Worm (Caenorhabditis elegans) whole organism, late embryonic: ENCODE measurements around the gene nhr-175.

Experiments
- F13H6.1 ChIP-seq: sonication (generic microtip); optimal IDR thresholded peaks from 2 replicates; lab custom pipeline; 2016; ENCODE audit warnings: missing genetic modification characterization, missing compliant biosample characterization
- K02D7.2 ChIP-seq: sonication (generic microtip); optimal IDR thresholded peaks from 2 replicates; lab custom pipeline; 2017; ENCODE audit warnings: mild to moderate bottlenecking, missing genetic modification characterization, missing compliant biosample characterization
- Y22D7AL.16 ChIP-seq: sonication (generic microtip); optimal IDR thresholded peaks from 2 replicates; lab custom pipeline; 2016; ENCODE audit warnings: missing genetic modification characterization, missing compliant biosample characterization
- ahr-1 ChIP-seq: sonication (generic microtip); optimal IDR thresholded peaks from 2 replicates; lab custom pipeline; 2016; ENCODE audit warnings: missing genetic modification characterization, missing compliant biosample characterization
- ama-1 ChIP-seq: fragments of 150-350 bp; optimal IDR thresholded peaks from 2 replicates; lab custom pipeline; 2014
- ceh-14 ChIP-seq: sonication (generic microtip); optimal IDR thresholded peaks from 2 replicates; lab custom pipeline; 2016; ENCODE audit warnings: missing genotype, missing genetic modification characterization, missing compliant biosample characterization
- ceh-19 ChIP-seq: fragments of 200-800 bp; sonication (Bioruptor generic); optimal IDR thresholded peaks from 2 replicates; lab custom pipeline; 2018; ENCODE audit warnings: mild to moderate bottlenecking, missing genetic modification characterization, missing compliant biosample characterization
- ceh-31 ChIP-seq: sonication (generic microtip); optimal IDR thresholded peaks from 2 replicates; lab custom pipeline; 2016; ENCODE audit warnings: missing genetic modification characterization, missing compliant biosample characterization
- ceh-45 ChIP-seq: fragments of 200-800 bp; sonication (Bioruptor generic); IDR thresholded peaks from 2 replicates; pipeline ENCODE4 v1.3.6; 2022; ENCODE audit warnings: missing genetic modification reagents, missing genetic modification characterization, missing compliant biosample characterization
- ceh-6 ChIP-seq: fragments of 200-800 bp; sonication (Bioruptor generic); optimal IDR thresholded peaks from 2 replicates; lab custom pipeline; 2018; ENCODE audit warnings: mild to moderate bottlenecking, missing genetic modification characterization, missing compliant biosample characterization
- elt-2 ChIP-seq: sonication (generic microtip); optimal IDR thresholded peaks from 2 replicates; lab custom pipeline; 2016; ENCODE audit warnings: missing genetic modification reagents, missing genetic modification characterization, missing compliant biosample characterization
- elt-4 ChIP-seq: sonication (generic microtip); optimal IDR thresholded peaks from 2 replicates; lab custom pipeline; 2016; ENCODE audit warnings: missing genetic modification characterization, missing compliant biosample characterization
- eyg-1 ChIP-seq: sonication (generic microtip); optimal IDR thresholded peaks from 2 replicates; lab custom pipeline; 2016; ENCODE audit warnings: missing genotype, missing genetic modification characterization, missing compliant biosample characterization
- fkh-10 ChIP-seq: fragments of 150-350 bp; optimal IDR thresholded peaks from 2 replicates; lab custom pipeline; 2014; ENCODE audit warnings: missing biosample characterization, missing genetic modification reagents, missing genetic modification characterization
- gmeb-2 ChIP-seq: sonication (generic microtip); optimal IDR thresholded peaks from 2 replicates; lab custom pipeline; 2016; ENCODE audit warnings: missing genetic modification characterization, inconsistent platforms, missing compliant biosample characterization
- hlh-15 ChIP-seq: sonication (generic microtip); optimal IDR thresholded peaks from 2 replicates; lab custom pipeline; 2016; ENCODE audit warnings: missing genetic modification characterization, missing compliant biosample characterization
- hlh-30 ChIP-seq: sonication (generic microtip); optimal IDR thresholded peaks from 2 replicates; lab custom pipeline; 2017; ENCODE audit warnings: antibody characterized with exemption, missing genetic modification characterization, missing compliant biosample characterization; ENCODE audit not compliant: insufficient read depth
- hlh-6 ChIP-seq: sonication (generic microtip); optimal IDR thresholded peaks from 2 replicates; lab custom pipeline; 2016; ENCODE audit warnings: missing genotype, missing genetic modification characterization, missing compliant biosample characterization
- lin-11 ChIP-seq: fragments of 200-800 bp; sonication (Bioruptor generic); optimal IDR thresholded peaks from 2 replicates; lab custom pipeline; 2018; ENCODE audit warnings: mild to moderate bottlenecking, missing genetic modification characterization, missing compliant biosample characterization
- madf-2 ChIP-seq: sonication (generic microtip); optimal IDR thresholded peaks from 2 replicates; lab custom pipeline; 2017; ENCODE audit warnings: missing genetic modification characterization, missing compliant biosample characterization
- nhr-11 ChIP-seq: fragments of 150-350 bp; optimal IDR thresholded peaks from 2 replicates; lab custom pipeline; 2014; ENCODE audit warnings: missing biosample characterization, missing genetic modification characterization
- nhr-232 ChIP-seq: sonication (generic microtip); optimal IDR thresholded peaks from 2 replicates; lab custom pipeline; 2016; ENCODE audit warnings: missing genetic modification characterization, missing compliant biosample characterization
- pat-9 ChIP-seq: fragments of 200-800 bp; sonication (Bioruptor generic); optimal IDR thresholded peaks from 2 replicates; lab custom pipeline; 2018; ENCODE audit warnings: mild to moderate bottlenecking, missing genetic modification characterization, moderate library complexity, missing compliant biosample characterization
- pha-4 ChIP-seq: fragments of 150-350 bp; optimal IDR thresholded peaks from 2 replicates; lab custom pipeline; 2018; ENCODE audit warnings: missing biosample characterization, missing genetic modification reagents, missing genetic modification characterization
- ref-2 ChIP-seq: sonication (generic microtip); optimal IDR thresholded peaks from 2 replicates; lab custom pipeline; 2016; ENCODE audit warnings: missing genetic modification characterization, missing compliant biosample characterization
- rnt-1 ChIP-seq: sonication (generic microtip); optimal IDR thresholded peaks from 2 replicates; lab custom pipeline; 2016; ENCODE audit warnings: missing genetic modification characterization, missing compliant biosample characterization
- sox-2 ChIP-seq: fragments of 200-800 bp; sonication (Bioruptor generic); IDR thresholded peaks from 2 replicates; pipeline ENCODE4 v1.3.6; 2022; ENCODE audit warnings: missing genetic modification reagents, missing genetic modification characterization, missing compliant biosample characterization
- sox-4 ChIP-seq: sonication (generic microtip); optimal IDR thresholded peaks from 2 replicates; lab custom pipeline; 2017; ENCODE audit warnings: mild to moderate bottlenecking, missing genetic modification characterization, inconsistent platforms, missing compliant biosample characterization
- tbx-2 ChIP-seq: sonication (generic microtip); optimal IDR thresholded peaks from 2 replicates; lab custom pipeline; 2016; ENCODE audit warnings: missing genetic modification characterization, missing compliant biosample characterization
- ttx-3 ChIP-seq: sonication (generic microtip); optimal IDR thresholded peaks from 2 replicates; lab custom pipeline; 2016; ENCODE audit warnings: missing genetic modification reagents, missing genetic modification characterization, missing compliant biosample characterization
- unc-86 ChIP-seq: sonication (generic microtip); optimal IDR thresholded peaks from 2 replicates; lab custom pipeline; 2016; ENCODE audit warnings: missing genetic modification characterization, missing compliant biosample characterization
- ztf-16 ChIP-seq: sonication (generic microtip); optimal IDR thresholded peaks from 2 replicates; lab custom pipeline; 2017; ENCODE audit warnings: missing genetic modification characterization, missing compliant biosample characterization

nhr-175 gene

ce11 chrV:13857132-13857531 lies 9.4 kb upstream of the nhr-175 start, which contains the start of gene srx-136:
Gene srx-136 (plus strand): TSS chrV:13857432.
- TF ChIP-seq Y22D7AL.16 (tag; lab: Kevin White, UChicago) (no peak), pha-4 (tag; lab: Kevin White, UChicago) (no peak), hlh-6 (tag; lab: Kevin White, UChicago) (no peak), madf-2 (tag; lab: Kevin White, UChicago) (no peak), hlh-30 (tag; lab: Kevin White, UChicago) (no peak), ttx-3 (tag; lab: Kevin White, UChicago) (no peak), fkh-10 (no peak)

- TF ChIP-seq tbx-2 (tag; lab: Kevin White, UChicago): no peak
- no peak for TF ChIP-seq lin-11 (tag; lab: Kevin White, UChicago)
Measured at ce11 chrV:13858906-13859305, 7.6 kb upstream of the nhr-175 start, which contains the start of gene srx-135. Gene srx-135 (plus strand): TSS chrV:13859206.

ce11 chrV:13862505-13862904 lies 4.0 kb upstream of the nhr-175 start, which contains the start of gene srx-137:
Gene srx-137 (plus strand): TSS chrV:13862805.
- TF ChIP-seq ref-2 (tag; lab: Kevin White, UChicago) (no peak), ztf-16 (tag; lab: Kevin White, UChicago) (no peak), nhr-232 (tag; lab: Kevin White, UChicago) (no peak), gmeb-2 (tag; lab: Kevin White, UChicago) (no peak), madf-2 (tag; lab: Kevin White, UChicago) (no peak), ceh-31 (no peak), unc-86 (tag; lab: Kevin White, UChicago) (no peak), eyg-1 (no peak), K02D7.2 (no peak), elt-2 (tag; lab: Kevin White, UChicago) (no peak), rnt-1 (tag; lab: Kevin White, UChicago) (no peak), hlh-15 (tag; lab: Kevin White, UChicago) (no peak), pat-9 (tag; lab: Kevin White, UChicago) (no peak), ama-1 (lab: Kevin White, UChicago) (no peak), ceh-19 (no peak), F13H6.1 (tag; lab: Kevin White, UChicago) (no peak), ceh-45 (GFP tag; lab: Robert Waterston, UW) (no peak), elt-4 (no peak), sox-2 (no peak)

ce11 chrV:13863700-13864099 lies 2.8 kb upstream of the nhr-175 start:
- TF ChIP-seq F13H6.1 (tag; lab: Kevin White, UChicago) (no peak), sox-4 (no peak), ceh-14 (tag; lab: Kevin White, UChicago) (no peak), nhr-11 (tag; lab: Kevin White, UChicago) (no peak), fkh-10 (no peak), tbx-2 (tag; lab: Kevin White, UChicago) (no peak), ztf-16 (tag; lab: Kevin White, UChicago) (no peak), hlh-6 (tag; lab: Kevin White, UChicago) (no peak), ahr-1 (tag; lab: Kevin White, UChicago) (no peak)

- TF ChIP-seq gmeb-2 (tag; lab: Kevin White, UChicago) (peak; percentile 29), ceh-19 (peak; percentile 51), pat-9 (tag; lab: Kevin White, UChicago) (peak; percentile 50), lin-11 (tag; lab: Kevin White, UChicago) (peak; percentile 33), ceh-6 (peak; percentile 51)
Measured at ce11 chrV:13868886-13869285, 2.4 kb downstream of the nhr-175 start.

ce11 chrV:13869551-13869950 lies 3.1 kb downstream of the nhr-175 start:
- TF ChIP-seq tbx-2 (tag; lab: Kevin White, UChicago): no peak
- TF ChIP-seq, all 69 proteins: peak for 0
